Fruit fly (Drosophila melanogaster) whole organism, embryonic: ENCODE measurements around the gene CG33510.
A peak's percentile ranks its signal among the peaks of the same experiment; 100 is the strongest.

Source experiments
- Adf1 ChIP-seq: fragments of 200-800 bp; sonication (Bioruptor generic); IDR thresholded peaks from 2 replicates; pipeline ENCODE4 v1.3.6; 2022; ENCODE audit warnings: missing biosample characterization, missing genetic modification characterization
- B-H1 ChIP-seq: fragments of 200-800 bp; sonication (Bioruptor generic); IDR thresholded peaks from 3 replicates; pipeline ENCODE4 v1.3.6; 2022; ENCODE audit warnings: missing biosample characterization, missing genetic modification characterization
- Blimp-1 ChIP-seq: fragments of 200-800 bp; sonication (Bioruptor generic); optimal IDR thresholded peaks from 3 replicates; lab custom pipeline; 2018; ENCODE audit warnings: missing biosample characterization, missing genetic modification characterization, mild to moderate bottlenecking, moderate library complexity, missing genetic modification reagents
- BtbVII ChIP-seq: fragments of 200-800 bp; sonication (Bioruptor generic); optimal IDR thresholded peaks from 3 replicates; lab custom pipeline; 2017; ENCODE audit warnings: missing biosample characterization, mild to moderate bottlenecking, missing genetic modification characterization
- CG10209 ChIP-seq: fragments of 200-800 bp; sonication (Bioruptor generic); optimal IDR thresholded peaks from 3 replicates; lab custom pipeline; 2017; ENCODE audit warnings: missing biosample characterization, mild to moderate bottlenecking, missing genetic modification characterization, missing genetic modification reagents
- CG10321 ChIP-seq: fragments of 200-800 bp; sonication (Bioruptor generic); IDR thresholded peaks from 2 replicates; pipeline ENCODE4 v1.3.6; 2022; ENCODE audit warnings: missing biosample characterization, missing genetic modification characterization
- CG10462 ChIP-seq: fragments of 200-800 bp; sonication (Bioruptor generic); optimal IDR thresholded peaks from 2 replicates; lab custom pipeline; 2016; ENCODE audit warnings: missing biosample characterization, missing genetic modification characterization
- CG10543 ChIP-seq: fragments of 200-800 bp; sonication (Bioruptor generic); optimal IDR thresholded peaks from 3 replicates; lab custom pipeline; 2017; ENCODE audit warnings: missing biosample characterization, mild to moderate bottlenecking, missing genetic modification characterization, moderate library complexity
- CG11695 ChIP-seq: fragments of 200-800 bp; sonication (Bioruptor generic); IDR thresholded peaks from 3 replicates; pipeline ENCODE4 v1.3.6; 2022; ENCODE audit warnings: missing biosample characterization, missing genetic modification characterization
- CG16813 ChIP-seq: fragments of 200-800 bp; sonication (Bioruptor generic); IDR thresholded peaks from 3 replicates; pipeline ENCODE4 v1.3.6; 2022; ENCODE audit warnings: missing biosample characterization, missing genetic modification characterization; ENCODE audit not compliant: partially characterized antibody
- CG17361 ChIP-seq: fragments of 200-800 bp; sonication (Bioruptor generic); IDR thresholded peaks from 3 replicates; pipeline ENCODE4 v1.3.6; 2022; ENCODE audit warnings: missing biosample characterization, missing genetic modification characterization
- CG17612 ChIP-seq: fragments of 200-800 bp; sonication (Bioruptor generic); IDR thresholded peaks from 2 replicates; pipeline ENCODE4 v1.3.6; 2022; ENCODE audit warnings: missing biosample characterization, missing genetic modification characterization
- CG2116 ChIP-seq: fragments of 200-800 bp; sonication (Bioruptor generic); optimal IDR thresholded peaks from 3 replicates; lab custom pipeline; 2018; ENCODE audit warnings: missing biosample characterization, mild to moderate bottlenecking, missing genetic modification characterization
- CG30431 ChIP-seq: fragments of 200-800 bp; sonication (Bioruptor generic); optimal IDR thresholded peaks from 2 replicates; lab custom pipeline; 2017; ENCODE audit warnings: missing biosample characterization, missing genetic modification characterization
- CG34224 ChIP-seq: fragments of 200-800 bp; sonication (Bioruptor generic); IDR thresholded peaks from 3 replicates; pipeline ENCODE4 v1.3.6; 2022; ENCODE audit warnings: missing biosample characterization, missing genetic modification characterization; ENCODE audit not compliant: partially characterized antibody
- CG3726 ChIP-seq: fragments of 200-800 bp; sonication (Bioruptor generic); IDR thresholded peaks from 3 replicates; pipeline ENCODE4, ENCODE4 v1.3.6; 2022; ENCODE audit warnings: missing biosample characterization, missing genetic modification characterization
- CG5953 ChIP-seq: fragments of 200-800 bp; sonication (Bioruptor generic); IDR thresholded peaks from 2 replicates; pipeline ENCODE4 v1.3.6; 2022; ENCODE audit warnings: missing biosample characterization, missing genetic modification characterization
- CG6272 ChIP-seq: fragments of 200-800 bp; sonication (Bioruptor generic); IDR thresholded peaks from 2 replicates; pipeline ENCODE4 v1.3.6; 2022; ENCODE audit warnings: missing biosample characterization, missing genetic modification characterization
- CG8765 ChIP-seq: fragments of 200-800 bp; sonication (Bioruptor generic); IDR thresholded peaks from 2 replicates; pipeline ENCODE4 v1.3.6; 2022; ENCODE audit warnings: missing biosample characterization, missing genetic modification characterization
- CG9932 ChIP-seq: fragments of 200-800 bp; sonication (Bioruptor generic); IDR thresholded peaks from 2 replicates; pipeline ENCODE4 v1.3.6; 2022; ENCODE audit warnings: missing biosample characterization, missing genetic modification characterization
- D19A ChIP-seq: fragments of 200-800 bp; optimal IDR thresholded peaks from 3 replicates; lab custom pipeline; 2019; ENCODE audit warnings: missing biosample characterization, mild to moderate bottlenecking, missing genetic modification characterization, moderate library complexity
- Dad ChIP-seq: fragments of 200-800 bp; sonication (Bioruptor generic); optimal IDR thresholded peaks from 3 replicates; lab custom pipeline; 2016; ENCODE audit warnings: missing biosample characterization, missing genetic modification characterization
- Dek ChIP-seq: fragments of 200-800 bp; sonication (Bioruptor generic); optimal IDR thresholded peaks from 3 replicates; lab custom pipeline; 2019; ENCODE audit warnings: missing biosample characterization, mild to moderate bottlenecking, missing genetic modification characterization, moderate library complexity
- Dref ChIP-seq: fragments of 200-800 bp; sonication (Bioruptor generic); IDR thresholded peaks from 2 replicates; pipeline ENCODE4 v1.3.6; 2022; ENCODE audit warnings: missing biosample characterization, missing genetic modification characterization
- Fer3 ChIP-seq: fragments of 200-800 bp; sonication (Bioruptor generic); optimal IDR thresholded peaks from 2 replicates; lab custom pipeline; 2018; ENCODE audit warnings: missing biosample characterization, mild to moderate bottlenecking, missing genetic modification characterization, moderate library complexity
- HLH3B ChIP-seq: fragments of 200-800 bp; sonication (Bioruptor generic); IDR thresholded peaks from 2 replicates; pipeline ENCODE4 v1.3.6; 2022; ENCODE audit warnings: missing biosample characterization, missing genetic modification characterization
- HmgD ChIP-seq: fragments of 200-800 bp; sonication (Bioruptor generic); optimal IDR thresholded peaks from 3 replicates; lab custom pipeline; 2016; ENCODE audit warnings: missing biosample characterization, missing genetic modification characterization
- Hr51 ChIP-seq, 2 experiments: fragments of 200-800 bp; sonication (Bioruptor generic); optimal IDR thresholded peaks; 2 replicates in 1 of 2; 3 replicates in 1 of 2; lab custom pipeline; 2016 to 2018; ENCODE audit warnings: missing biosample characterization in 2 of 2, missing genetic modification characterization in 2 of 2, mild to moderate bottlenecking in 1 of 2, moderate library complexity in 1 of 2
- Kr ChIP-seq: fragments of 200-800 bp; sonication (Bioruptor generic); optimal IDR thresholded peaks from 2 replicates; lab custom pipeline; 2017; ENCODE audit warnings: missing biosample characterization, mild to moderate bottlenecking, missing genetic modification characterization
- MTF-1 ChIP-seq: fragments of 200-800 bp; sonication (Bioruptor generic); optimal IDR thresholded peaks from 2 replicates; lab custom pipeline; 2018; ENCODE audit warnings: missing biosample characterization, mild to moderate bottlenecking, missing genetic modification characterization, borderline replicate concordance
- Max ChIP-seq: fragments of 200-800 bp; sonication (Bioruptor generic); optimal IDR thresholded peaks from 2 replicates; lab custom pipeline; 2016; ENCODE audit warnings: missing biosample characterization, mild to moderate bottlenecking, missing genetic modification characterization
- NC2α ChIP-seq: fragments of 200-800 bp; sonication (Bioruptor generic); optimal IDR thresholded peaks from 2 replicates; lab custom pipeline; 2016; ENCODE audit warnings: missing biosample characterization, missing genetic modification characterization
- Nf-YC ChIP-seq: fragments of 200-800 bp; optimal IDR thresholded peaks from 3 replicates; lab custom pipeline; 2019; ENCODE audit warnings: missing biosample characterization, mild to moderate bottlenecking, missing genetic modification characterization, moderate library complexity
- Scr ChIP-seq: fragments of 200-800 bp; sonication (Bioruptor generic); IDR thresholded peaks from 2 replicates; pipeline ENCODE4 v1.3.6; 2022; ENCODE audit warnings: missing biosample characterization, missing genetic modification characterization; ENCODE audit not compliant: partially characterized antibody
- ara ChIP-seq: fragments of 200-800 bp; sonication (Bioruptor generic); IDR thresholded peaks from 2 replicates; pipeline ENCODE4 v1.3.6; 2022; ENCODE audit warnings: missing biosample characterization, missing genetic modification characterization
- az2 ChIP-seq: fragments of 200-800 bp; sonication (Bioruptor generic); optimal IDR thresholded peaks from 3 replicates; lab custom pipeline; 2016; ENCODE audit warnings: missing biosample characterization, missing genetic modification characterization
- cato ChIP-seq: fragments of 200-800 bp; sonication (Bioruptor generic); optimal IDR thresholded peaks from 2 replicates; lab custom pipeline; 2016; ENCODE audit warnings: missing biosample characterization, missing genetic modification characterization, borderline replicate concordance
- cg ChIP-seq: fragments of 200-800 bp; sonication (Bioruptor generic); optimal IDR thresholded peaks from 3 replicates; lab custom pipeline; 2019; ENCODE audit warnings: missing biosample characterization, mild to moderate bottlenecking, missing genetic modification characterization, moderate library complexity
- crol ChIP-seq: fragments of 200-800 bp; sonication (Bioruptor generic); IDR thresholded peaks from 2 replicates; pipeline ENCODE4 v1.3.6; 2022; ENCODE audit warnings: missing biosample characterization, missing genetic modification characterization
- dpn ChIP-seq, 2 experiments: fragments of 200-800 bp; sonication (Bioruptor generic); optimal IDR thresholded peaks; 3 replicates each; lab custom pipeline; 2016; ENCODE audit warnings: missing biosample characterization in 2 of 2, missing genetic modification characterization in 2 of 2
- ind ChIP-seq: fragments of 200-800 bp; sonication (Bioruptor generic); optimal IDR thresholded peaks from 3 replicates; lab custom pipeline; 2016; ENCODE audit warnings: missing biosample characterization, missing genetic modification characterization
- nom ChIP-seq: fragments of 200-800 bp; sonication (Bioruptor generic); optimal IDR thresholded peaks from 2 replicates; lab custom pipeline; 2017; ENCODE audit warnings: missing biosample characterization, missing genetic modification characterization, mild to moderate bottlenecking, moderate library complexity, missing genetic modification reagents
- pb ChIP-seq: fragments of 200-800 bp; sonication (Bioruptor generic); optimal IDR thresholded peaks from 3 replicates; lab custom pipeline; 2016; ENCODE audit warnings: missing biosample characterization, missing genetic modification characterization
- pita ChIP-seq: fragments of 200-800 bp; sonication (Bioruptor generic); optimal IDR thresholded peaks from 2 replicates; lab custom pipeline; 2017; ENCODE audit warnings: missing biosample characterization, mild to moderate bottlenecking, missing genetic modification characterization
- schlank ChIP-seq: fragments of 200-800 bp; sonication (Bioruptor generic); optimal IDR thresholded peaks from 2 replicates; lab custom pipeline; 2018; ENCODE audit warnings: missing biosample characterization, mild to moderate bottlenecking, missing genetic modification characterization
- sima ChIP-seq: fragments of 200-800 bp; sonication (Bioruptor generic); optimal IDR thresholded peaks from 2 replicates; lab custom pipeline; 2016; ENCODE audit warnings: missing biosample characterization, missing genetic modification characterization
- sna ChIP-seq: fragments of 200-800 bp; sonication (Bioruptor generic); IDR thresholded peaks from 2 replicates; pipeline ENCODE4 v1.3.6; 2022; ENCODE audit warnings: missing biosample characterization, missing genetic modification characterization; ENCODE audit not compliant: partially characterized antibody
- tgo ChIP-seq: fragments of 200-800 bp; sonication (Bioruptor generic); IDR thresholded peaks from 3 replicates; pipeline ENCODE4 v1.3.6; 2022; ENCODE audit warnings: missing biosample characterization, missing genetic modification characterization
- toy ChIP-seq: fragments of 200-800 bp; sonication (Bioruptor generic); IDR thresholded peaks from 2 replicates; pipeline ENCODE4 v1.3.6; 2022; ENCODE audit warnings: missing biosample characterization, missing genetic modification characterization
- unc-4 ChIP-seq: fragments of 200-800 bp; sonication (Bioruptor generic); IDR thresholded peaks from 2 replicates; pipeline ENCODE4 v1.3.6; 2022; ENCODE audit warnings: missing biosample characterization, missing genetic modification characterization; ENCODE audit not compliant: partially characterized antibody
- vfl ChIP-seq: fragments of 200-800 bp; sonication (Bioruptor generic); optimal IDR thresholded peaks from 2 replicates; lab custom pipeline; 2016; ENCODE audit warnings: missing biosample characterization, missing genetic modification characterization

Gene CG33510

DNA sequence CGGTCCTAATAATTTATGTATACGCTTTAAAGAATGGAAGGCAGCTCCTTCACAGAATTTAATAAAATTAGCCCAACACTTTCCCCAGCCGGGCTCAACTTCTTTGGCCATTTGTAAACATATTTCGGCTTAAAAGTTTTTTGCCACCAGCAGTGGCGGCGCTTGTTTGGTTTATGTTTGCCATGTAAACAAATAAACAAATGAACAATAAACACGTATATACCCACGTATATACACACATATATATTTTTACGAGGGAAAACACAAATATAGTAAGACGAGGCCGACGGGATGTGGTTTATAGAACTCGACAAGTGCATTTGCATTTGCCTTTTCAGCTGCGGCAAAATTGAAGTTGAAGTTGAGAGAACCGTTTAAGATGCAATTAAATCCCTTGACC is 46.4 kb downstream of the CG33510 start (continued):
- TF ChIP-seq CG9932 (GFP tag; lab: Robert Waterston, UW) (no peak), CG2116 (GFP tag; lab: Kevin White, UChicago) (no peak), CG16813 (no peak), Hr51 (GFP tag; optimal IDR thresholded peaks at IDR 0.05; lab: Kevin White, UChicago) (no peak), dpn (GFP tag; optimal IDR thresholded peaks at IDR 0.05; lab: Kevin White, UChicago) (no peak), Dad (no peak), CG17612 (no peak), CG3726 (no peak), sna (no peak), ind (GFP tag; lab: Kevin White, UChicago) (no peak), toy (GFP tag; lab: Robert Waterston, UW) (no peak), ara (GFP tag; lab: Robert Waterston, UW) (peak; percentile 71), Kr (GFP tag; lab: Kevin White, UChicago) (no peak), CG10209 (peak; percentile 17), vfl (GFP tag; lab: Kevin White, UChicago) (no peak), BtbVII (peak; percentile 75), B-H1 (GFP tag; lab: Robert Waterston, UW) (no peak; the same call in 2 of the 3 replicates), CG10462 (GFP tag; lab: Kevin White, UChicago) (no peak), crol (no peak), Dref (GFP tag; lab: Robert Waterston, UW) (no peak), CG10543 (GFP tag; lab: Kevin White, UChicago) (no peak), CG34224 (GFP tag; lab: Robert Waterston, UW) (no peak), Dek (tag; lab: Kevin White, UChicago) (no peak), Max (no peak), cg (GFP tag; lab: Kevin White, UChicago) (no peak), D19A (tag; lab: Kevin White, UChicago) (no peak), pb (GFP tag; lab: Kevin White, UChicago) (no peak), MTF-1 (peak; percentile 83), CG17361 (GFP tag; lab: Robert Waterston, UW) (peak; percentile 48; the same call in 1 of the 3 replicates), CG10321 (GFP tag; lab: Robert Waterston, UW) (peak; percentile 25; the same call in 1 of the 2 replicates), Scr (GFP tag; lab: Robert Waterston, UW) (no peak), unc-4 (GFP tag; lab: Robert Waterston, UW) (no peak), Nf-YC (peak; percentile 17), Adf1 (GFP tag; lab: Robert Waterston, UW) (no peak), CG11695 (GFP tag; lab: Robert Waterston, UW) (0 out of 3 replicates have a peak, but pooled peaks have one; percentile 26), Blimp-1 (GFP tag; lab: Kevin White, UChicago) (peak; percentile 77), HmgD (GFP tag; lab: Kevin White, UChicago) (no peak), cato (GFP tag; lab: Kevin White, UChicago) (no peak), HLH3B (GFP tag; lab: Robert Waterston, UW) (peak; percentile 30; the same call in 1 of the 2 replicates), NC2α (GFP tag; lab: Kevin White, UChicago) (no peak), CG5953 (GFP tag; lab: Robert Waterston, UW) (no peak), CG6272 (GFP tag; lab: Robert Waterston, UW) (no peak), CG30431 (GFP tag; lab: Kevin White, UChicago) (no peak), CG8765 (no peak), schlank (tag; lab: Kevin White, UChicago) (no peak), pita (GFP tag; lab: Kevin White, UChicago) (no peak), tgo (GFP tag; lab: Robert Waterston, UW) (no peak), sima (GFP tag; lab: Kevin White, UChicago) (no peak), nom (GFP tag; lab: Kevin White, UChicago) (no peak), Fer3 (peak; percentile 63), az2 (GFP tag; lab: Kevin White, UChicago) (no peak)
